Worm (Caenorhabditis elegans): ENCODE results near the gene glb-28.

Gene glb-28

DNA sequence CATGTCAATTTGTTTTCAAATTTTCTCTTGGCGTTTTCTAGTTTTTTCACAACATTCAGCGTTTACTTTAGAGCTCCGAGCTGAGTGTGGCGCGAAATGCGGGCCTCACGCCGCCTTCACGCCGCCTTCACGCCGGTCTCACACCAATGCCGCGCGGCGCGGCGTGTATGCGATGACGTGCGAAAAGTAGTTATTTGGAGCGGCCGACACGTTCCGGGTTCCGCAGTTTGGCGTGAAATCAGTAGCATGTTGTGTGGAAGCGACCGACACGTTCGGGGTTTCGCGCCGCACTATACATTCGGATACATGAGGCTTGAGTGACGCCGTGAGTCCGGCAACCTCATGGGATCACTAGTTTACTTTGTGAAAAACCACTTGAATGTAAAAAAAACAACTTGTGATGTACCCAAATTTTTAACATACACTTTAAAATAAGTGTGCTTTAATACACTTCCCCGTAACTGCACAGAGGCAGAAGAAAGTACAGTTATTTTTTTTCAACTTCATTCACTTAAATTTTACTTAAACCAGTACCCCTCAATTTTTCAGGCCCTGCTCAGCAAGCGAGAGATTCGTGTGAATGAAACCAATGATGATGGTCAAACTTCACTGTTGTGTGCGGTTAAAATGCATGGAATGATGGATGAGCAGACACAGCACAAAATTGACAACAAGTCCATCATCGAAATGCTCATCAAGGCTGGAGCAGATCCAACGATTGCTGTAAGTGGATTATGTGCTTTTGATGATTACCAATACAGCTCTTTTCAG lies 45.3 kb upstream of the glb-28 start:
- TF ChIP-seq snpc-4 (tag; optimal IDR thresholded peaks at IDR 0.05) (peak; percentile 91), efl-1 (optimal IDR thresholded peaks at IDR 0.05) (no peak), efl-1 (GFP tag; optimal IDR thresholded peaks at IDR 0.05 in 1 of 2) (peak in 1 of 2 experiments; percentile 91), nhr-11 (tag; optimal IDR thresholded peaks at IDR 0.05) (no peak)

DNA sequence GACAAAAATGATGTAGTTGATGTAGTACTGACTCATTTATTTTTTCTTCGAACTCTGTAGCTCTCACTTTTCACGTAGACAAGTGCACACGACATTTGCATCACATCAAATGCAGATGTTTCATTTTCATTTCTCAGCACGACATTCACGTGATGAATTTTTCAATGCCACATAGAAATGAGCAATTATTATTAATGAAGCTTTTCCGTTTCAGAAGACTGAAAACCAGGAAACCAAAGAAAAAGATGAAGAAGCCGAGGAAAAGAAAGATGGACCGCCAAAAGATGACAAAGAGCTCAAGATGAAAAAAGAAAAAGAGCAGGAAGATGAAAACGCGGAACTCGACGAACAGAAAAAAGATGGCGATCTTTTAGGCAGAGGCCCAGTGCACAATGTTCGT lies 38.6 kb upstream of the glb-28 start:
- no peak for TF ChIP-seq lin-15B (tag; optimal IDR thresholded peaks at IDR 0.05)
- no peak for TF ChIP-seq pag-3 (tag; optimal IDR thresholded peaks at IDR 0.05; ENCODE audit: borderline replicate concordance, insufficient read depth)
- peak; percentile 33 for TF ChIP-seq fkh-10 (GFP tag; optimal IDR thresholded peaks at IDR 0.05)
- TF ChIP-seq dsc-1 (tag; optimal IDR thresholded peaks at IDR 0.05), result peak; percentile 69
- no peak for TF ChIP-seq irx-1 (tag; optimal IDR thresholded peaks at IDR 0.05)
- peak; percentile 16 for TF ChIP-seq snu-23 (GFP tag; optimal IDR thresholded peaks at IDR 0.05)
- no peak for TF ChIP-seq C04F5.9 (tag; optimal IDR thresholded peaks at IDR 0.05)
- TF ChIP-seq sptf-1 (tag; optimal IDR thresholded peaks at IDR 0.05), result no peak
- TF ChIP-seq blmp-1 (tag; optimal IDR thresholded peaks at IDR 0.05), result no peak
- no peak for TF ChIP-seq ets-5 (GFP tag; IDR thresholded peaks at IDR 0.05)
- peak; percentile 74 for TF ChIP-seq egl-13 (tag; optimal IDR thresholded peaks at IDR 0.05)
- peak in 1 of 3 experiments; percentile 17 for TF ChIP-seq ceh-82 (tag; optimal IDR thresholded peaks at IDR 0.05)
- TF ChIP-seq ceh-8 (GFP tag; optimal IDR thresholded peaks at IDR 0.05), result no peak
- TF ChIP-seq tlp-1 (tag; optimal IDR thresholded peaks at IDR 0.05), result no peak
- TF ChIP-seq hlh-17 (GFP tag; optimal IDR thresholded peaks at IDR 0.05; ENCODE audit: borderline replicate concordance), result no peak
- TF ChIP-seq ztf-4 (tag; optimal IDR thresholded peaks at IDR 0.05), result no peak
- TF ChIP-seq unc-86 (tag; optimal IDR thresholded peaks at IDR 0.05), result peak; percentile 76
- TF ChIP-seq nhr-237 (tag; optimal IDR thresholded peaks at IDR 0.05), result no peak
- TF ChIP-seq vab-15 (tag; optimal IDR thresholded peaks at IDR 0.05), result no peak
- TF ChIP-seq ztf-11 (tag; optimal IDR thresholded peaks at IDR 0.05), result no peak
- no peak for TF ChIP-seq alr-1 (tag; optimal IDR thresholded peaks at IDR 0.05; ENCODE audit: borderline replicate concordance)
- TF ChIP-seq unc-62 (GFP tag; optimal IDR thresholded peaks at IDR 0.05), result no peak
- TF ChIP-seq nhr-71 (tag; optimal IDR thresholded peaks at IDR 0.05), result peak; percentile 63
- no peak for TF ChIP-seq ceh-63 (GFP tag; optimal IDR thresholded peaks at IDR 0.05)
- peak; percentile 17 for TF ChIP-seq fos-1 (tag; optimal IDR thresholded peaks at IDR 0.05)
- no peak for TF ChIP-seq zip-4 (GFP tag; optimal IDR thresholded peaks at IDR 0.05)
- no peak for TF ChIP-seq nhr-12 (tag; optimal IDR thresholded peaks at IDR 0.05)
- TF ChIP-seq ceh-88 (GFP tag; IDR thresholded peaks at IDR 0.05), result no peak
- no peak for TF ChIP-seq C34B4.2 (tag; optimal IDR thresholded peaks at IDR 0.05)
- no peak for TF ChIP-seq nhr-85 (tag)
- TF ChIP-seq nhr-47 (tag; optimal IDR thresholded peaks at IDR 0.05), result peak; percentile 57
- TF ChIP-seq lin-14 (GFP tag; optimal IDR thresholded peaks at IDR 0.05), result peak; percentile 70
- no peak for TF ChIP-seq efl-1 (optimal IDR thresholded peaks at IDR 0.05)
- no peak for TF ChIP-seq efl-1 (GFP tag; optimal IDR thresholded peaks at IDR 0.05 in 1 of 2)
- peak; percentile 64 for TF ChIP-seq fkh-8 (tag; optimal IDR thresholded peaks at IDR 0.05)
- no peak for TF ChIP-seq nhr-20 (tag; optimal IDR thresholded peaks at IDR 0.05)
- no peak for TF ChIP-seq lin-13 (GFP tag; optimal IDR thresholded peaks at IDR 0.05)
- TF ChIP-seq hlh-4 (tag; optimal IDR thresholded peaks at IDR 0.05), result no peak
- no peak for TF ChIP-seq snpc-4 (tag; optimal IDR thresholded peaks at IDR 0.05)
- TF ChIP-seq lsy-2 (tag; optimal IDR thresholded peaks at IDR 0.05), result peak; percentile 17 to 28
- no peak for TF ChIP-seq nhr-11 (tag; optimal IDR thresholded peaks at IDR 0.05)
- no peak for TF ChIP-seq aly-2 (tag; optimal IDR thresholded peaks at IDR 0.05)
- no peak for TF ChIP-seq Y116A8C.19 (tag; optimal IDR thresholded peaks at IDR 0.05; ENCODE audit: borderline replicate concordance)
- no peak for TF ChIP-seq sox-4 (tag; optimal IDR thresholded peaks at IDR 0.05)
- no peak for TF ChIP-seq lin-35 (GFP tag; optimal IDR thresholded peaks at IDR 0.05)
